Worm (Caenorhabditis elegans) whole organism, L2 larva: ENCODE measurements around the gene srsx-28.

Source experiments
- ZK546.5 ChIP-seq: sonication (generic microtip); optimal IDR thresholded peaks from 2 replicates; lab custom pipeline; 2017; ENCODE audit warnings: missing biosample characterization, missing genetic modification characterization
- alr-1 ChIP-seq: fragments of 150-350 bp; optimal IDR thresholded peaks from 2 replicates; lab custom pipeline; 2014; ENCODE audit warnings: missing biosample characterization, missing genetic modification characterization
- ama-1 ChIP-seq: fragments of 150-350 bp; optimal IDR thresholded peaks from 2 replicates; lab custom pipeline; 2018; ENCODE audit warnings: inconsistent platforms
- ceh-16 ChIP-seq: fragments of 150-350 bp; optimal IDR thresholded peaks from 2 replicates; lab custom pipeline; 2014; ENCODE audit warnings: missing biosample characterization, missing genetic modification characterization
- egl-27 ChIP-seq: sonication (generic microtip); optimal IDR thresholded peaks from 3 replicates; lab custom pipeline; 2017; ENCODE audit warnings: missing biosample characterization, missing genetic modification reagents, missing genetic modification characterization
- elt-3 ChIP-seq: sonication (generic microtip); optimal IDR thresholded peaks from 2 replicates; lab custom pipeline; 2017; ENCODE audit warnings: missing biosample characterization, missing genetic modification characterization
- lin-13 ChIP-seq: fragments of 150-350 bp; optimal IDR thresholded peaks from 2 replicates; lab custom pipeline; 2014; ENCODE audit warnings: missing biosample characterization, missing genetic modification reagents, missing genetic modification characterization
- lin-39 ChIP-seq: fragments of 150-350 bp; optimal IDR thresholded peaks from 2 replicates; lab custom pipeline; 2014; ENCODE audit warnings: missing biosample characterization, missing genetic modification reagents, missing genetic modification characterization
- nhr-12 ChIP-seq: fragments of 150-350 bp; optimal IDR thresholded peaks from 2 replicates; lab custom pipeline; 2014; ENCODE audit warnings: missing biosample characterization, missing genetic modification characterization
- nhr-237 ChIP-seq: fragments of 150-350 bp; optimal IDR thresholded peaks from 2 replicates; lab custom pipeline; 2014; ENCODE audit warnings: missing biosample characterization, missing genetic modification characterization
- nhr-6 ChIP-seq: fragments of 150-350 bp; optimal IDR thresholded peaks from 2 replicates; lab custom pipeline; 2014; ENCODE audit warnings: missing biosample characterization, missing genetic modification characterization
- peb-1 ChIP-seq: fragments of 150-350 bp; optimal IDR thresholded peaks from 2 replicates; lab custom pipeline; 2014; ENCODE audit warnings: missing biosample characterization, missing genetic modification characterization
- unc-39 ChIP-seq: fragments of 150-350 bp; optimal IDR thresholded peaks from 2 replicates; lab custom pipeline; 2014; ENCODE audit warnings: missing biosample characterization, missing genetic modification characterization
- ztf-11 ChIP-seq: sonication (generic microtip); optimal IDR thresholded peaks from 2 replicates; lab custom pipeline; 2017; ENCODE audit warnings: missing biosample characterization, missing genetic modification characterization

DNA sequence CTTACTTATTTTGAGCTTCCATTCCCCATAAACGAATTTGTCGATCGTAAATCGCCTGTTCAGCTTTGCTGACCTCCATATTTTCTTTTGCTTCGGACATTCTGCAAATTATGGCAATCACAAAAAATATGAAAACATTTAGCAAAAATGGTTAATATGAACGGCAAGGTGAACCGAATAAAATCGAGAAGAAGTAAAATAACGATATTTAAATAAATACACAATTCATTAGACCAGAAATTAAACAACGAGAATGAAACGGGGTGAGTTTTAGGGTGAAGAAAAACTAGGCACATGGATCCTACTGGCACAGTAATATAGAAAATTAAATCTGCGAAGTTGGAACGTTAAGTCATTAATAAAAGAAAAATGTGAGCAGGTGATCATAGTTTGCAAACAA, 22.2 kb upstream of the srsx-28 start, which contains the start of gene aos-1:
- no peak for TF ChIP-seq ama-1
- TF ChIP-seq nhr-6: no peak
- TF ChIP-seq peb-1 (tag; lab: Kevin White, UChicago): no peak
- TF ChIP-seq elt-3 (tag; lab: Kevin White, UChicago): no peak
- no peak for TF ChIP-seq ztf-11 (tag; lab: Kevin White, UChicago)
- no peak for TF ChIP-seq lin-39
- no peak for TF ChIP-seq nhr-12
- TF ChIP-seq egl-27 (tag; lab: Kevin White, UChicago): no peak
- no peak for TF ChIP-seq ZK546.5 (tag; lab: Kevin White, UChicago)
- TF ChIP-seq ceh-16 (tag; lab: Kevin White, UChicago): no peak
- TF ChIP-seq alr-1 (tag; lab: Kevin White, UChicago): no peak
- TF ChIP-seq unc-39 (tag; lab: Kevin White, UChicago): no peak
- no peak for TF ChIP-seq lin-13 (GFP tag; lab: Kevin White, UChicago)
- TF ChIP-seq nhr-237: no peak
